Worm (Caenorhabditis elegans) whole organism, mixed stage, embryonic: Measurements from ENCODE around the gene glr-8.

ENCODE experiments used
- ces-1 ChIP-seq: fragments of 150-350 bp; optimal IDR thresholded peaks from 2 replicates; lab custom pipeline; 2014; ENCODE audit warnings: missing biosample characterization, missing genetic modification reagents, missing genetic modification characterization
- lin-13 ChIP-seq: fragments of 150-350 bp; optimal IDR thresholded peaks from 2 replicates; lab custom pipeline; 2014; ENCODE audit warnings: missing biosample characterization, missing genetic modification characterization
- mep-1 ChIP-seq: fragments of 150-350 bp; optimal IDR thresholded peaks from 2 replicates; lab custom pipeline; 2017; ENCODE audit warnings: missing biosample characterization, missing genetic modification reagents, missing genetic modification characterization, inconsistent platforms
- nhr-237 ChIP-seq: fragments of 150-350 bp; optimal IDR thresholded peaks from 2 replicates; lab custom pipeline; 2014; ENCODE audit warnings: missing biosample characterization, missing genetic modification characterization
- sptf-1 ChIP-seq: sonication (generic microtip); optimal IDR thresholded peaks from 2 replicates; lab custom pipeline; 2017; ENCODE audit warnings: mild to moderate bottlenecking, missing genetic modification characterization, moderate library complexity, missing compliant biosample characterization
- unc-39 ChIP-seq: fragments of 150-350 bp; optimal IDR thresholded peaks from 2 replicates; lab custom pipeline; 2014; ENCODE audit warnings: missing biosample characterization, missing genetic modification characterization
- unc-62 ChIP-seq: fragments of 150-350 bp; optimal IDR thresholded peaks from 2 replicates; lab custom pipeline; 2014; ENCODE audit warnings: missing biosample characterization, missing genetic modification reagents, missing genetic modification characterization
- ztf-11 ChIP-seq: fragments of 150-350 bp; optimal IDR thresholded peaks from 2 replicates; lab custom pipeline; 2014; ENCODE audit warnings: missing biosample characterization, missing genetic modification characterization

- no peak for TF ChIP-seq unc-39 (tag; lab: Kevin White, UChicago)
- no peak for TF ChIP-seq nhr-237 (tag; lab: Kevin White, UChicago)
- TF ChIP-seq mep-1 (tag; lab: Kevin White, UChicago), result no peak
- TF ChIP-seq ces-1 (GFP tag; lab: Kevin White, UChicago), result no peak
- no peak for TF ChIP-seq ztf-11 (tag; lab: Kevin White, UChicago)
- no peak for TF ChIP-seq sptf-1
- TF ChIP-seq lin-13 (tag; lab: Kevin White, UChicago), result no peak
- no peak for TF ChIP-seq unc-62 (GFP tag; lab: Kevin White, UChicago)
Measured at ce11 chrX:6473698-6474314, 32.0 kb upstream of the glr-8 start, which contains the start of the genes C15B12.4 and C15B12.8.
